Worm (Caenorhabditis elegans): ENCODE data around the gene F23B2.10.
A peak's percentile ranks its signal among the peaks of the same experiment; 100 is the strongest.

The F23B2.10 gene

DNA sequence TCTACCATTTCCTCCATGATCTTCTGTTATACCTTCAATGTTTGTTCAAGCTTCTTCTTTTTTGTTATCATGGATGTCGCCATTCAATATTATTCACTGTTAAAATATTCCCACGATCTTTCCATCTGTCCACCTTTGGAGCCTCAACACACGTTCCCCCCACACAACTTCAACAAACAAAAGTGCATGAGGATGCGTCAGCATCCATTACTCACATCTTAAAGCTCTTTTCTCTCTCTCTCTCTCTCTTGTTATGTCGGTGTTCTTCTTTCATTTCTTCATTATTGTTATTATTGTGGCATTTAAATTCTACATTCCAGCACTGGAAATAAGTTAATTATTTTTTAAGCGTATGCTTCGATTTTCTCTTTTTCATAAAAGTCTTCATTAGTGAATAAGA, 40.1 kb downstream of the F23B2.10 start:
- TF ChIP-seq lsy-2 (tag; optimal IDR thresholded peaks at IDR 0.05) (no peak), tbx-8 (GFP tag; optimal IDR thresholded peaks at IDR 0.05) (no peak), nhr-28 (tag; optimal IDR thresholded peaks at IDR 0.05) (no peak), ces-1 (GFP tag; optimal IDR thresholded peaks at IDR 0.05) (no peak), drap-1 (GFP tag; optimal IDR thresholded peaks at IDR 0.05) (no peak), cnd-1 (tag; optimal IDR thresholded peaks at IDR 0.05) (no peak), nhr-76 (tag; optimal IDR thresholded peaks at IDR 0.05) (no peak), ceh-39 (tag; optimal IDR thresholded peaks at IDR 0.05) (no peak), hlh-1 (tag; optimal IDR thresholded peaks at IDR 0.05) (no peak)

DNA sequence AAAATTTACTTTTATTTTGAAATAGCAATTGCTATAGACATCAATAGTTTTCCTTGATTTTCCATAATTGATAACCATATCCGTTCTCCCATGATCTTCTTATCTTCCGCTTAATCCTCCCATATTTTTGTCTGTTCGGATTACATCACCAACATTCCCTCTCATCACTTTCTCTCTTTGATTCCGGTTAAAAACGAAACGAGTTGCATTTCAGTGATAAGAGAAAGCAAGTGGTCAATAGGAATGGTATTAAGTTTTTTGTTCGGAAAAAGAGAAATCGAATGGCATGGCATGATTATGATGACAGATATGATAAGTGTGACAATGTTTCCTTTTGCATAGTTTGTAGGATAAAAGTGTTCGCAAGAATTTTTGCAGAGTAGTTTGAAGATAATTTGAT, 42.1 kb downstream of the F23B2.10 start:
- no peak for TF ChIP-seq nhr-2 (tag; optimal IDR thresholded peaks at IDR 0.05)
- peak; percentile 39 for TF ChIP-seq blmp-1 (tag; optimal IDR thresholded peaks at IDR 0.05)

- TF ChIP-seq flh-1 (GFP tag; optimal IDR thresholded peaks at IDR 0.05) (no peak), ces-1 (GFP tag; optimal IDR thresholded peaks at IDR 0.05) (no peak), elt-1 (tag; optimal IDR thresholded peaks at IDR 0.05; ENCODE audit: borderline replicate concordance, insufficient read depth) (no peak), lin-32 (GFP tag; optimal IDR thresholded peaks at IDR 0.05) (no peak), pha-4 (tag; optimal IDR thresholded peaks at IDR 0.05) (no peak), hlh-1 (tag; optimal IDR thresholded peaks at IDR 0.05) (no peak), ztf-11 (tag; optimal IDR thresholded peaks at IDR 0.05) (no peak), drap-1 (GFP tag; optimal IDR thresholded peaks at IDR 0.05) (no peak), unc-39 (tag; optimal IDR thresholded peaks at IDR 0.05) (no peak), ceh-83 (GFP tag; optimal IDR thresholded peaks at IDR 0.05) (no peak), nhr-12 (tag; optimal IDR thresholded peaks at IDR 0.05) (no peak), zip-8 (tag; optimal IDR thresholded peaks at IDR 0.05) (no peak), lin-13 (tag; optimal IDR thresholded peaks at IDR 0.05) (no peak), unc-62 (GFP tag; optimal IDR thresholded peaks at IDR 0.05) (no peak), blmp-1 (tag; optimal IDR thresholded peaks at IDR 0.05) (no peak), mep-1 (tag; optimal IDR thresholded peaks at IDR 0.05) (no peak), nhr-76 (tag; optimal IDR thresholded peaks at IDR 0.05) (no peak), tbx-8 (GFP tag; optimal IDR thresholded peaks at IDR 0.05) (no peak), ham-2 (GFP tag; optimal IDR thresholded peaks at IDR 0.05) (no peak)
These were observed 45.5 kb downstream of the F23B2.10 start, which contains the start of gene aly-1 for ce11 chrIV:9108631-9109030. aly-1 (plus strand) TSS chrIV:9108931.

ce11 chrIV:9107464-9107863, 46.7 kb downstream of the F23B2.10 start:
- TF ChIP-seq blmp-1 (tag; optimal IDR thresholded peaks at IDR 0.05) = no peak
- TF ChIP-seq ces-1 (GFP tag; optimal IDR thresholded peaks at IDR 0.05) = peak; percentile 52
- no peak for TF ChIP-seq nhr-2 (tag; optimal IDR thresholded peaks at IDR 0.05)
- TF ChIP-seq ceh-39 (tag; optimal IDR thresholded peaks at IDR 0.05) = peak; percentile 50
- TF ChIP-seq mls-2 (tag; optimal IDR thresholded peaks at IDR 0.05) = no peak
- TF ChIP-seq mab-5 (tag; optimal IDR thresholded peaks at IDR 0.05) = no peak
- TF ChIP-seq ceh-43 (GFP tag; optimal IDR thresholded peaks at IDR 0.05) = no peak
- TF ChIP-seq nhr-28 (tag; optimal IDR thresholded peaks at IDR 0.05) = no peak
- TF ChIP-seq lsy-2 (tag; optimal IDR thresholded peaks at IDR 0.05) = peak; percentile 24
- peak; percentile 83 for TF ChIP-seq mep-1 (tag; optimal IDR thresholded peaks at IDR 0.05)
- TF ChIP-seq nhr-237 (tag; optimal IDR thresholded peaks at IDR 0.05) = peak; percentile 48
- TF ChIP-seq cnd-1 (tag; optimal IDR thresholded peaks at IDR 0.05) = peak; percentile 17
- TF ChIP-seq unc-39 (tag; optimal IDR thresholded peaks at IDR 0.05) = no peak
- no peak for TF ChIP-seq M03D4.4 (tag; optimal IDR thresholded peaks at IDR 0.05)
- peak; percentile 100 for TF ChIP-seq hlh-1 (tag; optimal IDR thresholded peaks at IDR 0.05)
- TF ChIP-seq pha-4 (tag; optimal IDR thresholded peaks at IDR 0.05) = peak; percentile 77
- TF ChIP-seq sem-2 (GFP tag; optimal IDR thresholded peaks at IDR 0.05) = no peak
- peak; percentile 80 for TF ChIP-seq ham-2 (GFP tag; optimal IDR thresholded peaks at IDR 0.05)
- TF ChIP-seq nhr-12 (tag; optimal IDR thresholded peaks at IDR 0.05) = no peak
- TF ChIP-seq zip-8 (tag; optimal IDR thresholded peaks at IDR 0.05) = no peak
- TF ChIP-seq elt-1 (tag; optimal IDR thresholded peaks at IDR 0.05; ENCODE audit: borderline replicate concordance, insufficient read depth) = no peak
- no peak for TF ChIP-seq tbx-8 (GFP tag; optimal IDR thresholded peaks at IDR 0.05)
- no peak for TF ChIP-seq flh-1 (GFP tag; optimal IDR thresholded peaks at IDR 0.05)
- no peak for TF ChIP-seq bed-3 (GFP tag; optimal IDR thresholded peaks at IDR 0.05)
- peak; percentile 27 for TF ChIP-seq unc-120 (tag; optimal IDR thresholded peaks at IDR 0.05; ENCODE audit: poor library complexity, severe bottlenecking)
- no peak for TF ChIP-seq ztf-11 (tag; optimal IDR thresholded peaks at IDR 0.05)
- TF ChIP-seq snpc-4 (tag; optimal IDR thresholded peaks at IDR 0.05) = no peak
- TF ChIP-seq drap-1 (GFP tag; optimal IDR thresholded peaks at IDR 0.05) = no peak
- TF ChIP-seq ceh-83 (GFP tag; optimal IDR thresholded peaks at IDR 0.05) = no peak
- TF ChIP-seq sptf-1 (tag; optimal IDR thresholded peaks at IDR 0.05) = no peak
- peak; percentile 32 for TF ChIP-seq lin-13 (tag; optimal IDR thresholded peaks at IDR 0.05)
- no peak for TF ChIP-seq elt-3 (tag; optimal IDR thresholded peaks at IDR 0.05)
- no peak for TF ChIP-seq nhr-76 (tag; optimal IDR thresholded peaks at IDR 0.05)
- TF ChIP-seq lin-32 (GFP tag; optimal IDR thresholded peaks at IDR 0.05) = peak; percentile 46
- TF ChIP-seq unc-62 (GFP tag; optimal IDR thresholded peaks at IDR 0.05) = peak; percentile 4

All from whole organism, mixed stage, embryonic.